Fruit fly (Drosophila melanogaster): ENCODE data around the gene Gclm.

Gclm gene

DNA sequence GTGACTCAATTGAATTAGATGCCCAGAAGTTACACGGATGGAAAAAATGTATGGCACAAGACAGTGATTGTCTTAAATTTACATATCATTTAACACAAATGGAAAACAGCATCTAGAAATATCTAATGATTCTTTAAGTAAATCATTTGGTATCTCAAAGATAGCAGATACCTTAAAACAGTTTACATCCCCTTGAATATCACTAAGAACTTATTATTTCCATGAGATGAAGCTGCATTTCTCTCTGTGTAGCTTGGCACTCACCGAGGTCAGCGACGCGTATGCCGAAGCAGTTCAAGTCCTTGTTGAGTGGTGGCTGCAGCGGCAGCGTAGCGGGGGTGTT is 33.3 kb upstream of the Gclm start:
- no peak for TF ChIP-seq dl (GFP tag; optimal IDR thresholded peaks at IDR 0.05; ENCODE audit: insufficient read depth in 1 of 2, partially characterized antibody in 2 of 2)
- TF ChIP-seq Sp1 (GFP tag; optimal IDR thresholded peaks at IDR 0.05): no peak
- TF ChIP-seq fru (GFP tag; optimal IDR thresholded peaks at IDR 0.05): peak; percentile 6

DNA sequence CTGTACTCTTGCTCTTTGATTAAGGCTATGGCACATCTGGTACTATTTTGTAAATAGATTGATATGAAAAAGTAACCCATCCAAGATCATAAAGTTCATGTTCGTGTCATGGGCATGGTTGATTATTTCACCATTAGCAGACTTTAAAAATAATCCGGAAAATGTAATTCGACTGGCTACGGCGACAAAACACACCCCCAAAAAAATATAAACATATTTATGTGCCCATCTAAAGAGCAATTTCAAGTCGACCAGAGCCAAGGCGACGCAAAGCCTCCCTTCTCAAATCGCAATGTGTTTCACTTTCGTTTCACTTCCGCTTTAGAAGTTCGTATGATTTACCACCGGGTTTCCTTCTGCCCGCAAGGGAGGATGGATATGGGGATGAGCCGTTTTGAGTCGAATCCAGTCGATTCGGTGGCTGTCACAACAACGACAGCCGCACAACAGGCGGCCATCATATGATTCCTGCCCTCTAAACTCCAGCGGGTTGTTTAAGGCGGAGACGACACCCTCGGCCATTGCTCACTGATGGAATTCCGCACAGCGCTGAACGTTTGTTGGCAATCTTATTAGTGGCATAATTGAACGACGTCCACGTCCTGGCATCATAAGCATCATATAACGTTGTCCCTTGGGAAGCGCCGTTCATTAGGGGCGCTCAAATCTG is 32.8 kb upstream of the Gclm start:
- no peak for TF ChIP-seq Jra (GFP tag; optimal IDR thresholded peaks at IDR 0.05)
- TF ChIP-seq Dif (GFP tag; optimal IDR thresholded peaks at IDR 0.05; ENCODE audit: partially characterized antibody): no peak
- TF ChIP-seq GATAd (GFP tag; optimal IDR thresholded peaks at IDR 0.05): no peak
- no peak for TF ChIP-seq Sp1 (GFP tag; optimal IDR thresholded peaks at IDR 0.05)
- TF ChIP-seq brk (GFP tag; optimal IDR thresholded peaks at IDR 0.05): no peak
- TF ChIP-seq fru (GFP tag; optimal IDR thresholded peaks at IDR 0.05): no peak
- no peak for TF ChIP-seq h (GFP tag; optimal IDR thresholded peaks at IDR 0.05)
- TF ChIP-seq br (GFP tag; optimal IDR thresholded peaks at IDR 0.05): no peak
- TF ChIP-seq dmrt93B (GFP tag; optimal IDR thresholded peaks at IDR 0.05): no peak
- no peak for TF ChIP-seq CG32264 (GFP tag; optimal IDR thresholded peaks at IDR 0.05)
- no peak for TF ChIP-seq CrebA (GFP tag; optimal IDR thresholded peaks at IDR 0.05; ENCODE audit: borderline replicate concordance)
- TF ChIP-seq OdsH (GFP tag; optimal IDR thresholded peaks at IDR 0.05): no peak
- TF ChIP-seq Hr83 (GFP tag; optimal IDR thresholded peaks at IDR 0.05; ENCODE audit: poor library complexity, severe bottlenecking): no peak
- TF ChIP-seq tai (GFP tag; optimal IDR thresholded peaks at IDR 0.05): no peak
- no peak for TF ChIP-seq Rel (GFP tag; optimal IDR thresholded peaks at IDR 0.05)
- no peak for TF ChIP-seq Rel (tag; optimal IDR thresholded peaks at IDR 0.05)

DNA sequence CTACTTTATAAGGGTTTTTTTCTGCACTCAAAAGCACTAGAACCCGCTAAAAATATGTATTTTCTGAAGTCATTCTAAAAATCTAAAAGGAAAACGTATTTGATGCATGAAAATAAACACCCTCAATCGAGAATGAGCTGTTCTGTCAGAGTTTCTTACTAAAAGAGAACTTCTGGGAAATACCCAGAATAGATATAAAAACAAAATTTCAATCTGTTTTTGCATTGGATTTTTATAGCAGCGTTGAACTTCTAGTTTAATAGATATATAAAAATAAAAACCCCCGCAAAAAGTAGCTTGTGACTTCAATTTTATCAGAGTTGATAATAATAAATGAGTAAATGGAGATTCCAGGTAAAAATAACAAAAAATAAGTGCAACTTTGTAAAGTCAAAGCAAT is 32.1 kb upstream of the Gclm start:
- TF ChIP-seq usp (GFP tag; optimal IDR thresholded peaks at IDR 0.05) (no peak), Sp1 (GFP tag; optimal IDR thresholded peaks at IDR 0.05) (no peak), foxo (GFP tag; optimal IDR thresholded peaks at IDR 0.05) (no peak), Dif (GFP tag; optimal IDR thresholded peaks at IDR 0.05; ENCODE audit: partially characterized antibody) (no peak), GATAd (GFP tag; optimal IDR thresholded peaks at IDR 0.05) (no peak), dmrt93B (GFP tag; optimal IDR thresholded peaks at IDR 0.05) (no peak), woc (GFP tag; optimal IDR thresholded peaks at IDR 0.05) (no peak), sv (GFP tag; optimal IDR thresholded peaks at IDR 0.05) (no peak), CG32264 (GFP tag; optimal IDR thresholded peaks at IDR 0.05) (no peak), OdsH (GFP tag; optimal IDR thresholded peaks at IDR 0.05) (no peak), Rel (GFP tag; optimal IDR thresholded peaks at IDR 0.05) (no peak), Rel (tag; optimal IDR thresholded peaks at IDR 0.05) (no peak), Hr83 (GFP tag; optimal IDR thresholded peaks at IDR 0.05; ENCODE audit: poor library complexity, severe bottlenecking) (no peak), fru (GFP tag; optimal IDR thresholded peaks at IDR 0.05) (no peak), rgr (GFP tag; optimal IDR thresholded peaks at IDR 0.05) (no peak)

DNA sequence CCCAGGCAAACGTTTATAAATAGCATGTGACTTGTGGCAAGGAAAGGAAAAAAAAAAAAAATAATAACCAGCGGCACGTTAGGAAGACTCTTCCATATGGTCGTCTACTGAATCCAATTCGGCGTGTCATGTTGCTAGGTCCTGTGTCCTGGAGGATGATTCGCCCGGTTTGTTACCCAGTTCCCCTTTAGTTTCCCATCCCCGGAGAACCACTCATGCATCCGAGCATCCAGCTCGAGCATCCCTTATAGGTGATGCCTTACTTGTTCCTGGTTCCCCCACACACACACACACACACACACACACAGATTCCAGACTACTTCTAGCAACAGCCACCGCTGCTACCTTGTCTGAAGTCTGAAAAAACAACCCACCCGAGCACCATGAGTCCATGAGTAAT is 31.6 kb upstream of the Gclm start:
- TF ChIP-seq lola (GFP tag; optimal IDR thresholded peaks at IDR 0.05) (no peak), OdsH (GFP tag; optimal IDR thresholded peaks at IDR 0.05) (no peak), dsf (GFP tag; optimal IDR thresholded peaks at IDR 0.05; ENCODE audit: borderline replicate concordance) (no peak), dl (GFP tag; optimal IDR thresholded peaks at IDR 0.05; ENCODE audit: insufficient read depth in 1 of 2, partially characterized antibody in 2 of 2) (no peak), br (GFP tag; optimal IDR thresholded peaks at IDR 0.05) (no peak), GATAd (GFP tag; optimal IDR thresholded peaks at IDR 0.05) (no peak), Hnf4 (GFP tag; optimal IDR thresholded peaks at IDR 0.05) (no peak), pan (optimal IDR thresholded peaks at IDR 0.05) (no peak), h (GFP tag; optimal IDR thresholded peaks at IDR 0.05) (no peak), Dif (GFP tag; optimal IDR thresholded peaks at IDR 0.05; ENCODE audit: partially characterized antibody) (no peak), CrebA (GFP tag; optimal IDR thresholded peaks at IDR 0.05; ENCODE audit: borderline replicate concordance) (no peak)

DNA sequence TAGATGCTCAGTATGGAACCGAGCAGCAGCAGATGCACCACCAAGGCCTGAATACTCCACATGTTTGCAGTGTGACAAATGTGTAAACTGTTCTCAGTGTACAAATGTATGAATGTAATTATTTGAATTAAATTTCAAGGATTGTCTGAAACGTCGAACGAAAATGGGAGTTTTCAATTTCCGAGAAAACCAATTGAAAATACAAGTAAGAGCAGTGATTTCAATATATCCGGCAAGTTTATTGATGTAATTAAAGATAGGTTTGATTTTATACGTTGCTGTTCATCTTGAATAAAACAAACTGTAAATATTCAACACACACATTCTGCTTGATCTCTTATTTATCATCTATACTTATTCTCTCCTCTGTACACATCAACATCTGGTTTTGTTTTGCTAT is 24.4 kb upstream of the Gclm start, which contains the start of gene CG4907:
Gene CG4907, minus strand, starts transcription at position 101 of the 400 bp plus-strand sequence.
- no peak for TF ChIP-seq Dfd (GFP tag; optimal IDR thresholded peaks at IDR 0.05)
- no peak for TF ChIP-seq dmrt93B (GFP tag; optimal IDR thresholded peaks at IDR 0.05)

DNA sequence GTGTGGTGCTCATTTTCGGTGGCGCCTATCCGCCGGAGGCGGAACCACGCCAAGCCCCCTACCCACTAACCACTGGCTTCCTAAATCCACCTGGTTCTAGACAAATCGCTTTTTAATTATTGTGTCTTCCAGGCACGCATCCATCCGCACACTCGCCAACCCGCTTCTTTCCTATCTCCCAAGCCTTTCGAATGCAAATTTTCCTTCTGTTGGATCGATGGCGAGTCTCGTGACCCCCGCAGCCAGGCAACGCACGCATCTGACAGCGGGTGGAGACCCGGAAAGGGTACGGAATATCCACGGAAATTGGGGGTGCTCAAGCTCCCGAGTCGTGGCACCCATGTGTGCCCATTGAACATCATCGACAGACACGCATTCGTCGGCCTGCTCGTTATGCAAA is 20.9 kb upstream of the Gclm start, which contains the start of gene CG13842:
Gene CG13842, minus strand, starts transcription at position 101 of the 400 bp plus-strand sequence.
- no peak for TF ChIP-seq GATAd (GFP tag; optimal IDR thresholded peaks at IDR 0.05)
- no peak for TF ChIP-seq br (GFP tag; optimal IDR thresholded peaks at IDR 0.05)
- TF ChIP-seq sv (GFP tag; optimal IDR thresholded peaks at IDR 0.05): no peak
- TF ChIP-seq CG9705 (GFP tag; optimal IDR thresholded peaks at IDR 0.05): no peak
- no peak for TF ChIP-seq foxo (GFP tag; optimal IDR thresholded peaks at IDR 0.05)
- no peak for TF ChIP-seq Jra (GFP tag; optimal IDR thresholded peaks at IDR 0.05)
- TF ChIP-seq rgr (GFP tag; optimal IDR thresholded peaks at IDR 0.05): no peak
- TF ChIP-seq pan (optimal IDR thresholded peaks at IDR 0.05): no peak
- no peak for TF ChIP-seq ey (GFP tag; optimal IDR thresholded peaks at IDR 0.05)
- no peak for TF ChIP-seq dmrt93B (GFP tag; optimal IDR thresholded peaks at IDR 0.05)
- no peak for TF ChIP-seq Myc (optimal IDR thresholded peaks at IDR 0.05)
- TF ChIP-seq dsf (GFP tag; optimal IDR thresholded peaks at IDR 0.05; ENCODE audit: borderline replicate concordance): no peak
- TF ChIP-seq dl (GFP tag; optimal IDR thresholded peaks at IDR 0.05; ENCODE audit: insufficient read depth in 1 of 2, partially characterized antibody in 2 of 2): no peak
- TF ChIP-seq woc (GFP tag; optimal IDR thresholded peaks at IDR 0.05): no peak
- no peak for TF ChIP-seq Dfd (GFP tag; optimal IDR thresholded peaks at IDR 0.05)
